Fruit fly (Drosophila melanogaster) whole organism, wandering third instar larva: ENCODE data around the gene mRpL19.

ENCODE experiments used
- Abd-B ChIP-seq: fragments of >200 bp; optimal IDR thresholded peaks from 2 replicates; lab custom pipeline; 2017; ENCODE audit warnings: missing biosample characterization, missing genetic modification characterization
- rgr ChIP-seq: fragments of 200-800 bp; sonication (Bioruptor generic); optimal IDR thresholded peaks from 3 replicates; lab custom pipeline; 2016; ENCODE audit warnings: missing biosample characterization, mild to moderate bottlenecking, missing genetic modification characterization
- sage ChIP-seq: fragments of 200-800 bp; sonication (Bioruptor generic); optimal IDR thresholded peaks from 2 replicates; lab custom pipeline; 2016; ENCODE audit warnings: missing biosample characterization, mild to moderate bottlenecking, missing genetic modification characterization

DNA sequence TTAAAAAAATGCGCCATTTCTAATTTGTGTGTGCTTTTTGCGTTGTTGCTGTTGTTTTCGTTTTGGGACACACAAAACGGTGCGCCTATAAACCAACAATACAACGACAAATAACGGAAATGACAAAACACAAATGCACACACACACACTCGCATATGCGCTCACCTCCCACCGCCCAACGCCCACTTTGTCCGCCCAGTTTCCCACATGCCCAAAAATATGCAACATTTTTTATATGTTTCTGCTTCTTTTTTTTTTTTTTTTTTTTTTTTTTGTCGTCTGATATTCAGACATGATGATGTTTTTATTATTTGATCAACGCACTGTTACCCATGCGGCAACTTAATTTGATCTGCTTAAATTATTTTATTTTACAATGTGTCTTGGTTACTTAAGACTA lies 33.3 kb downstream of the mRpL19 start:
- TF ChIP-seq Abd-B (GFP tag; lab: Kevin White, UChicago) (no peak), rgr (GFP tag; lab: Kevin White, UChicago) (no peak), sage (no peak)
